Fruit fly (Drosophila melanogaster): ENCODE data around the gene CG32263.

CG32263 gene

DNA sequence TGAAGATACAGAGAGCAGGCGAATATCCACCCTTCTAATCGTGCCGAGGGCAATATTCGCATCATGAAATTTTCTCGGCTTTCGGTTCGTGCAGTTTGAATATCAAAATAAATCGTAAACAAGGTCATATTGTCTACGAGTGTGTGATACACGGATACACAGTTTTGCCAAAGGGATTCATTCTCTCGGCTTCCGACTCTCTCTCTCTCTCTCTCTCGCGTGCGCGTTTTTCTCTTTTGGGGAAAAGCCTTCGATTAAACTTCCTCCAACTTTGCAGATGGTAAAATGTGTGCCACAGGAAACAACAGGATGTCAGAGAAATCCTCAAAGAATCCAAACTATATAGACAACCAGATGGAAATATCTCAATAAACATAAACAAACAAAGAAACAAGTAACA is 17.2 kb upstream of the CG32263 start:
- TF ChIP-seq psq (optimal IDR thresholded peaks at IDR 0.05) (no peak), Myc (optimal IDR thresholded peaks at IDR 0.05) (no peak), h (optimal IDR thresholded peaks at IDR 0.05) (no peak), insv (optimal IDR thresholded peaks at IDR 0.05) (no peak), Sin3A (optimal IDR thresholded peaks at IDR 0.05) (no peak), ttk (optimal IDR thresholded peaks at IDR 0.05) (no peak)

DNA sequence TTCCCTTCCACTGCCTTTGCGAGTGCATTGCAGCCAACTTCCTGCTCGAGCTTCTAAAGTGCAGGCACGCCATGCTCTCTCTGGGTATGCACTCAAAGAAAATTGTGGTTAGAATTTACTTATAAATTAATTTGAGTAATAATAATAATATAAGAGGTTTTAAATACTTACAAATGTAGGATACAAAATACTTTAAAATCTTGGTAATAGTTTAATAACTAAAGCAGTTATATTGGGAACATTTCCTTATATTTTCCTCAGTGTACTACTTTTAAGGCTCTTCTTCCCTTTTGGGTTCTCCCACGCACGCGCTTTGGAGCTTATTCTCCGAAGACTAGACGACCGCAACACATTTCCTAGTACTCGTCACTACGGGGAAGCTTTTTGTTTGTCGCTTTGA is 15.6 kb upstream of the CG32263 start:
- TF ChIP-seq h (optimal IDR thresholded peaks at IDR 0.05) (no peak), Sin3A (optimal IDR thresholded peaks at IDR 0.05) (no peak), psq (optimal IDR thresholded peaks at IDR 0.05) (no peak), Myc (optimal IDR thresholded peaks at IDR 0.05) (no peak), ttk (optimal IDR thresholded peaks at IDR 0.05) (no peak), insv (optimal IDR thresholded peaks at IDR 0.05) (no peak)

DNA sequence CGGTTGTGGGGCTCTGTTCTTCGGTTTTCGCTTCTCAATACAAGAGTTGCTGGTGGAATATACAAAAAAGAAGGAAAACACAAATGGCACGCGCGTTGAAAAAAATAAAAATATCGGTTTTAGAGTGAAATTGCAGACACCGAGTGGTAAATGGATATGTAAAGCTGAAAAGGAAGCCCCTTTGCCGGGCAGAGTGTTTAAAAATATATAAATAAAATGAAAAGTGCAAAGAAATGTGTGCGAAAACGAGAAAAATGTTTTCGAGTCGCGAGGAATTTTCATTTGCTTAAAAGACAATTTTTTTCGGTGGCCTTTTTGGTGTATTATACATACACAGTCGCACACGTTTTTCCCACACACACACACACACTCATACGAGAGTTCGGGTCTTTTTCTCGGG is 15.0 kb upstream of the CG32263 start:
- TF ChIP-seq insv (optimal IDR thresholded peaks at IDR 0.05): no peak
- TF ChIP-seq Sin3A (optimal IDR thresholded peaks at IDR 0.05): no peak
- no peak for TF ChIP-seq h (optimal IDR thresholded peaks at IDR 0.05)
- no peak for TF ChIP-seq ttk (optimal IDR thresholded peaks at IDR 0.05)

DNA sequence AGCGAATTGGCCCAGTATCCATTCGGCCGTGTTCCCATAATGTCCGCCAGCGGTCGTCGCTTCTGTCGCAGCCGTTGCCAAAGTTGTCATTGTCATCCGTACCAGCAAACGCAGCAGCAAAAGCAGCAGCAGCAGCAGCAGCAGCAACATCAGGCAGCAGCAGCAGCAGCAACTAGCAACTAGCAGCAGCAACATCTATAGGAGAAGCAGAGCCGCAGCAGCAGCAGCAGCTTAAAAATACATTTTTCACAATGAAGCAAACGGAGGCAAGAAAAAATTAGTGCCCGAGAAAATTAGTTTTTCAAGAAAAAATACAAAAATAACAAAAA is 14.5 kb upstream of the CG32263 start:
- TF ChIP-seq psq (optimal IDR thresholded peaks at IDR 0.05) (no peak), h (optimal IDR thresholded peaks at IDR 0.05) (no peak), insv (optimal IDR thresholded peaks at IDR 0.05) (no peak), Sin3A (optimal IDR thresholded peaks at IDR 0.05) (no peak), ttk (optimal IDR thresholded peaks at IDR 0.05) (no peak), Myc (optimal IDR thresholded peaks at IDR 0.05) (no peak)

DNA sequence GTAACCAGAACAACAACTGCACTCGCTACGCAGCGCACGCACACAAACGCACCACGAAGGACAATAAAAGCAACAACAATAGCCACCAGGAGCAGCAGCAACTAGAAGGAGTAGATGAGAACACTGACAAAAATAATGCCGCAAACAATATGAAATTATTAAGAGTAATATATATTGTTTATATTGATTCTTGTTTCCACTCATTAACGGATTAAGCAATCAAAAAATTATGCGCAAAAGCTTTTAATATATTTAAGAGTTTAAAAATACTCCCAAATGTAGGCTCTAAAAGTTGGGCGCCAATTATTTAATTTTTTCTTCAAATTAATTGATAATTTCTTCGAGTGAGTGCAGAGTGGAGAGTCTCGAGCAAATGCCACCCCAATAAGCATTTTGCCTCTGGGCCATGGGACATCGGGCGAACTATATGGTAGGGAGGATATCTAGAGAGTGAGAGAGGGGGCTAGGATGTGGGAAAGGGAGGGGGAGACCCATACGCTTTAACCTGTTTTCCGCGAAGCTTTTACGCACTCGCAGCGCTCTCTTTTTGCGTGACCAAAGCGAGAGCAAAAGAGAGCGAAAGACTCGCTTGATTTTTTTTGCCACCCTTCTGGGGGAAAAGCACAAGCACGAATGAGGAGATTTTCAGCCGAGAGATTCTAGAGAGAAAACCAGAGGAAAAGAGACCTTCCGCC is 14.0 kb upstream of the CG32263 start, which contains the start of gene Rdh:
Rdh (plus strand) TSS at position 660 of the 695 bp plus-strand sequence.
- TF ChIP-seq Sin3A (optimal IDR thresholded peaks at IDR 0.05) (no peak), ttk (optimal IDR thresholded peaks at IDR 0.05) (no peak), insv (optimal IDR thresholded peaks at IDR 0.05) (no peak), h (optimal IDR thresholded peaks at IDR 0.05) (no peak), Myc (optimal IDR thresholded peaks at IDR 0.05) (no peak), psq (optimal IDR thresholded peaks at IDR 0.05) (no peak)

DNA sequence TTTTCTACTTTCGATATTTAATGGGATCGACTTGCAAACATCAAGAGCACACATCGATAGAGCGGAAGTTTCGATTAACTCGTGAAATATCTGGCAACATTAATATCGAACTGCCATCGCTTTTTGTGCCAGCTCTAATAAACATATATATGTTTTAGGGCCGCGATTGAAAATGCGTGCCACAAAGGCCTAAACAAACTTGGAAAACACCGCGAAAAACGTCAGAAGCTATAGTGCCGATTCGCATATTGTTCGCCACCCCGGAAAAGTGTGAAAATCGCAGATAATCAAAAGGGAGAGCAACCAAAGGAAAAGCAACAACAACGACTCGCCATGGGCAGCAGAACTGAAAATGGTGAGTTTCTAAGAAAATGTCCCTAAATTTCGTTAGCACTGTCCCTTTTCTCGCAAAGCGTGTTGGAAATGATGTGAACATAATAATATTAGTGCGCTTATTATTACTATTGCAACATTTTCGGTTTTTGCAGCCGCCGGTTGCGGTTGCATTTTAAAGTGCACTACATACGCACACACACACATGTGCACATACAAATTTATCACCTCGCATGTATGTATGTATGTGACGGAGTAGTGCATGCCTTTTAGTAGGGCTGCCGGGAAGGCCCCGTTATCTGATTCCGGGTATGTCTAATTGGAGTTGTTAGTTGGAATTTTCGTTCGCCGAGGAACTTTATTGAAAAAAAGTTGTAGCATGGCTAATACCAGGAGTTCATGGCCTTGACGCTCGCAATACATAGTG is 7.8 kb upstream of the CG32263 start, which contains the start of gene enc:
enc (plus strand) TSS at position 114 of the 760 bp plus-strand sequence.
- TF ChIP-seq ttk (optimal IDR thresholded peaks at IDR 0.05) (no peak), psq (optimal IDR thresholded peaks at IDR 0.05) (no peak), insv (optimal IDR thresholded peaks at IDR 0.05) (no peak), Myc (optimal IDR thresholded peaks at IDR 0.05) (no peak), h (optimal IDR thresholded peaks at IDR 0.05) (no peak), Sin3A (optimal IDR thresholded peaks at IDR 0.05) (no peak)

DNA sequence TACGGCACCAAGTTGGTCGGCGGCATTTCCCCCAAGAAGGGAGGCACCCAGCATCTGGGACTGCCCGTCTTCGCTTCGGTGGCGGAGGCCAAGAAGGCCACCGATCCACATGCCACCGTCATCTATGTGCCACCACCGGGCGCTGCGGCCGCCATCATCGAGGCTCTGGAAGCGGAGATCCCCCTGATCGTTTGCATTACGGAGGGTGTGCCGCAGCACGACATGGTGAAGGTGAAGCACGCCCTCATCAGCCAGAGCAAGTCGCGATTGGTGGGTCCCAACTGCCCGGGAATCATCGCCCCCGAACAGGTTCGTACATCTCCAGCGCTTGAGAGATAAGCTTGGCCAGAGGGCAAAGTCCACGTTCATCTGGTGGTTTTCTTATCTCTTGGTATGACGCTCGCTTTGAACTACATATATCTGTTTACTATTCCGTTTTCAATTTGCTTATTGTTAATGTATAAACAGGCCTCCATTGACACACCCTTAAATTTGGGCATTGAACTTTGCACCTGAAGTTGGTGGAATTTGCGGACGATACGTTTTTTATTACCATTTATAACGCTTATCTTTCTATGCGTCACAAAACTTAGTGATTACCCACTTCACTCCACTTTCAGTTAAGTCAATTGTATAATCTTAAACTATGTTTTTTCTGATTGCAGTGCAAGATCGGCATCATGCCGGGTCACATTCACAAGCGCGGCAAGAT is 6.0 kb upstream of the CG32263 start:
- no peak for TF ChIP-seq Sin3A (optimal IDR thresholded peaks at IDR 0.05)
- TF ChIP-seq Myc (optimal IDR thresholded peaks at IDR 0.05): no peak
- no peak for TF ChIP-seq insv (optimal IDR thresholded peaks at IDR 0.05)
- no peak for TF ChIP-seq ttk (optimal IDR thresholded peaks at IDR 0.05)

DNA sequence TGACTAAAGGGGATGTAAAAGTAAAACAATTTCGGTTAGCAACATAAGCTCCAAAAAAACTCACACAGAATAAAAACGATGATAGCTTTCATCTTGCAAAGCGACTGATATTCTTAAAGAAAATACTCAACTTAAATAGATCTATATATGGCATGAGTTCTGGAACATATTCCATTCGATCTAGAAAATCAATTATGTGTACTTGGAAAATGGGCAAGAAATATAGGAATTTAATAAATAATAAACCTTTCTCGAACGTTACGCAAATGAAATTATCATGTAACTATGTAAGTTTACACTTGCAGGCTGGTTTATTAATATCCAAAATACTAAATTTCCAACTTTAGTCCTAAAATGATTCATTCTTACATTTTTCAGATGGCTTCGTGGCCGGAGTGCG is 5.3 kb upstream of the CG32263 start, which contains the start of gene Acp63F:
Acp63F (minus strand) TSS at position 101 of the 400 bp plus-strand sequence.
- TF ChIP-seq insv (optimal IDR thresholded peaks at IDR 0.05): no peak
- no peak for TF ChIP-seq ttk (optimal IDR thresholded peaks at IDR 0.05)
- no peak for TF ChIP-seq Myc (optimal IDR thresholded peaks at IDR 0.05)
- TF ChIP-seq Sin3A (optimal IDR thresholded peaks at IDR 0.05): no peak
- no peak for TF ChIP-seq psq (optimal IDR thresholded peaks at IDR 0.05)
- TF ChIP-seq h (optimal IDR thresholded peaks at IDR 0.05): no peak

DNA sequence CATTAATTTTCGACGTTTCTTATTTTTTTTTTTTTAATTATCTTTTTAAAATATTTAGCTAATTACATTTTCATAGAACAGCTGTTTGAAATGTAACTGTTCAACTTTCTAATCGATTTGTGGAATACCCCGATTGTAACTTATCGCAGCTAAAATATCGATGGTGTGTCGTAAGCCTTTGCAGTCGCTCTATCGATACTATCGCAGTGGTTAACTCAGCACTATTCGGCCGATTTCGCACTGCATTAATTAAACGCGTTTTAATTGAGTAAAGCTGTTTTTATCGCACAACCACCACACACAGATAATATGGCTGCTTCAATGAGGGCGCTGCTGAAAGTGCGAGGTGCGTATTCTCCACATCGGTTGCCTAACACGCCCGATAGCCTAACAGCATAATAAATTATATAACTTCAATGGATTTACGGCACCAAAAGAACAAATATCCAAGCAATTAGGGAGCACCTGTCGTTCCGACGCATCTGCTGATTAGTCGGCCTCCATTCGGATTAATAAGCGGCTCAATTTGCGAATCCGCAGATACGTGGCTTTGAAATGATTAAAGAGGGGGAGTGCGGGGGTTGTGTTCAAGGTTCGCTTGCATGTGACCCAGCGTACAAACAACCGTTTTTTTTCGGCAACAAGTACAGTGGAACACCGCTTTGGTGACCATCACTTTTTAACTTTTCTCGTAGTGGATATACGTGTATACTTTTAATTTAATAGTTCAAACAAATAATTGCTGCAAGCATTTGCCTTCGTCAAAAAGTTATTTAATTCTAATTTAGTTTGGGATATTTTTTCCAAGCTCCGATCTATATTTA is 3.3 kb upstream of the CG32263 start, which contains the start of gene Scsalpha1:
Scsalpha1 (plus strand) TSS at position 202 of the 824 bp plus-strand sequence.
- TF ChIP-seq Myc (optimal IDR thresholded peaks at IDR 0.05): no peak
- no peak for TF ChIP-seq Sin3A (optimal IDR thresholded peaks at IDR 0.05)
- no peak for TF ChIP-seq ttk (optimal IDR thresholded peaks at IDR 0.05)

DNA sequence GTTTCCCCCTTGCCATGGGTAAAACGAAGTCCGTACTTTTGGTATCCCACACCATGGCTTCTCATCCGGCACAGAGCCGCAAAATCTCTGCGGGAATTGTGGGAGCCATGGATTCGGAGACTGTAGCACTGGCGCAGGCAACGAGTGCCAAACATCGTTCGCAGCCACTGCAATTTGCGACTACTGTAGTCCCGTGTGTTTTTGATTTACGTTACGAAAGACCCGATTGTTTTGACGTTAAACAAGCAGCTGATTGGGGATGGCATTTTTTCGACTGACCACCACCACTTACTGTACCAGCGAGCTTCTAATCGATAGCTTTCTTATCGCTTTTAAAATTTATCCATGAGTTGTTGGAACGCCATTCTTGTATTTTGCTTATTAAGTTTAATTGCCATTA is 971 bp downstream of the CG32263 start, which contains the start of gene CG32262:
CG32262 (minus strand) TSS at position 254 of the 400 bp plus-strand sequence.
- TF ChIP-seq ttk (optimal IDR thresholded peaks at IDR 0.05): no peak
- TF ChIP-seq psq (optimal IDR thresholded peaks at IDR 0.05): no peak
- TF ChIP-seq h (optimal IDR thresholded peaks at IDR 0.05): no peak
- TF ChIP-seq Myc (optimal IDR thresholded peaks at IDR 0.05): no peak
- TF ChIP-seq Sin3A (optimal IDR thresholded peaks at IDR 0.05): no peak
- no peak for TF ChIP-seq insv (optimal IDR thresholded peaks at IDR 0.05)

DNA sequence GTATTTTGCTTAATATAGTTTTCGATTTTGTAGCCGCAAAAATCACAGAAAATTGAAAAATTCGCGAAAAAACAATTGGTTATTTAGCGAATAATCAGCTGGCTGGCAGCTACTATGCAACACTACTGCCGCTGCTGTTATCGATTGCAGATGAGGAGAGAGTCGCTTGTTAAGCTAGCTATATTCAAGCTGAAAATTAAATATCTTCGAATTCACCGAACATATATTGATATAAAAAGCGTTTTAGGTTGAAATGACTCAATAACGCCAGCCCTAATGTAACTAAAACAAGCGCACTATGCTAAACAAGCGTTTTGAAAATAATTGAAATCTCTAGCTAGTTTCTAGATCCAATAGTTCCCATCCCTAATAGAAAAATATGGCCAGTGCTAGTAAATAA is 4.6 kb downstream of the CG32263 start, which contains the start of the genes CG32264, ntc and IntS10:
CG32264 (minus strand) TSS at position 130 of the 400 bp plus-strand sequence.
ntc (minus strand) TSS at position 130 of the 400 bp plus-strand sequence.
IntS10 (plus strand) TSS at position 381 of the 400 bp plus-strand sequence.
- no peak for TF ChIP-seq Myc (optimal IDR thresholded peaks at IDR 0.05)
- TF ChIP-seq psq (optimal IDR thresholded peaks at IDR 0.05): no peak
- no peak for TF ChIP-seq Sin3A (optimal IDR thresholded peaks at IDR 0.05)
- no peak for TF ChIP-seq ttk (optimal IDR thresholded peaks at IDR 0.05)
- TF ChIP-seq insv (optimal IDR thresholded peaks at IDR 0.05): no peak
- TF ChIP-seq h (optimal IDR thresholded peaks at IDR 0.05): no peak
